Worm (Caenorhabditis elegans) whole organism, L4 larva: ENCODE measurements around the gene R05H5.4.

ENCODE experiments used
- R02D3.7 ChIP-seq: fragments of 150-350 bp; sonication (generic microtip); optimal IDR thresholded peaks from 3 replicates; lab custom pipeline; 2014; ENCODE audit warnings: missing biosample characterization, missing genetic modification characterization
- T20F7.1 ChIP-seq: fragments of 200-800 bp; sonication (Bioruptor generic); optimal IDR thresholded peaks from 2 replicates; lab custom pipeline; 2018; ENCODE audit warnings: mild to moderate bottlenecking, missing genetic modification characterization, missing compliant biosample characterization
- T26A8.4 ChIP-seq: fragments of 200-800 bp; sonication (Bioruptor generic); IDR thresholded peaks from 2 replicates; pipeline ENCODE4 v1.3.6; 2022; ENCODE audit warnings: missing genetic modification characterization, missing compliant biosample characterization
- Y105C5A.15 ChIP-seq: fragments of 200-800 bp; sonication (Bioruptor generic); IDR thresholded peaks from 2 replicates; pipeline ENCODE4 v1.3.6; 2022; ENCODE audit warnings: missing genetic modification characterization, missing compliant biosample characterization
- Y48G9A.11 ChIP-seq: fragments of 200-800 bp; sonication (Bioruptor generic); IDR thresholded peaks from 2 replicates; pipeline ENCODE4 v1.3.6; 2022; ENCODE audit warnings: missing genetic modification reagents, missing genetic modification characterization, missing compliant biosample characterization
- Y5F2A.4 ChIP-seq: fragments of 200-800 bp; sonication (Bioruptor generic); optimal IDR thresholded peaks from 2 replicates; lab custom pipeline; 2018; ENCODE audit warnings: mild to moderate bottlenecking, missing genetic modification characterization, missing compliant biosample characterization
- aha-1 ChIP-seq: fragments of 150-350 bp; peaks from one replicate; lab custom pipeline; 2014; ENCODE audit warnings: missing biosample characterization, missing genetic modification characterization
- arid-1 ChIP-seq: fragments of 200-800 bp; sonication (Bioruptor generic); conservative IDR thresholded peaks from 2 replicates; pipeline ENCODE4 v1.3.6; 2022; ENCODE audit warnings: missing genetic modification reagents, missing genetic modification characterization, missing compliant biosample characterization
- attf-4 ChIP-seq: sonication (generic microtip); optimal IDR thresholded peaks from 3 replicates; lab custom pipeline; 2017; ENCODE audit warnings: missing biosample characterization, missing genetic modification characterization
- ceh-20 ChIP-seq: fragments of 200-800 bp; sonication (Bioruptor generic); IDR thresholded peaks from 2 replicates; pipeline ENCODE4 v1.3.6; 2022; ENCODE audit warnings: missing genetic modification reagents, missing genetic modification characterization, missing compliant biosample characterization
- ceh-44 ChIP-seq: fragments of 200-800 bp; sonication (Bioruptor generic); IDR thresholded peaks from 2 replicates; pipeline ENCODE4 v1.3.6; 2022; ENCODE audit warnings: missing genetic modification reagents, missing genetic modification characterization, missing compliant biosample characterization
- ceh-62 ChIP-seq: sonication (generic microtip); optimal IDR thresholded peaks from 2 replicates; lab custom pipeline; 2017; ENCODE audit warnings: missing biosample characterization, missing genetic modification characterization
- cey-2 ChIP-seq: sonication (generic microtip); optimal IDR thresholded peaks from 3 replicates; lab custom pipeline; 2017; ENCODE audit warnings: missing genetic modification characterization, mild to moderate bottlenecking, missing compliant biosample characterization, antibody characterized with exemption, borderline replicate concordance; ENCODE audit not compliant: insufficient read depth
- ctbp-1 ChIP-seq: fragments of 200-800 bp; sonication (Bioruptor generic); IDR thresholded peaks from 2 replicates; pipeline ENCODE4 v1.3.6; 2022; ENCODE audit warnings: missing genetic modification reagents, missing genetic modification characterization, missing compliant biosample characterization
- daf-8 ChIP-seq: fragments of 200-800 bp; sonication (Bioruptor generic); IDR thresholded peaks from 2 replicates; pipeline ENCODE4 v1.3.6; 2022; ENCODE audit warnings: missing genetic modification characterization, missing compliant biosample characterization
- dmd-6 ChIP-seq: fragments of 200-800 bp; sonication (Bioruptor generic); IDR thresholded peaks from 2 replicates; pipeline ENCODE4 v1.3.6; 2022; ENCODE audit warnings: missing genetic modification reagents, missing genetic modification characterization, missing compliant biosample characterization
- dmd-8 ChIP-seq: fragments of 200-800 bp; sonication (Bioruptor generic); IDR thresholded peaks from 2 replicates; pipeline ENCODE4 v1.3.6; 2022; ENCODE audit warnings: missing genetic modification characterization, missing compliant biosample characterization
- duxl-1 ChIP-seq: sonication (generic microtip); optimal IDR thresholded peaks from 2 replicates; lab custom pipeline; 2016; ENCODE audit warnings: mild to moderate bottlenecking, missing genetic modification characterization, moderate library complexity, missing compliant biosample characterization; ENCODE audit not compliant: poor library complexity
- egl-27 ChIP-seq: sonication (generic microtip); optimal IDR thresholded peaks from 3 replicates; lab custom pipeline; 2017; ENCODE audit warnings: missing biosample characterization, missing genetic modification reagents, missing genetic modification characterization
- hlh-11 ChIP-seq: fragments of 200-800 bp; sonication (Bioruptor generic); optimal IDR thresholded peaks from 2 replicates; lab custom pipeline; 2018; ENCODE audit warnings: mild to moderate bottlenecking, missing genetic modification characterization, missing compliant biosample characterization
- hmg-1.1 ChIP-seq: fragments of 200-800 bp; sonication (Bioruptor generic); IDR thresholded peaks from 2 replicates; pipeline ENCODE4 v1.3.6; 2022; ENCODE audit warnings: missing genetic modification reagents, missing genetic modification characterization, missing compliant biosample characterization
- jun-1 ChIP-seq: fragments of 150-350 bp; optimal IDR thresholded peaks from 2 replicates; lab custom pipeline; 2014; ENCODE audit warnings: missing biosample characterization, missing genetic modification reagents, missing genetic modification characterization
- lin-15B ChIP-seq: fragments of 150-350 bp; sonication (generic microtip); optimal IDR thresholded peaks from 3 replicates; lab custom pipeline; 2014; ENCODE audit warnings: missing biosample characterization, missing genetic modification characterization
- lir-3 ChIP-seq: sonication (generic microtip); optimal IDR thresholded peaks from 2 replicates; lab custom pipeline; 2016; ENCODE audit warnings: mild to moderate bottlenecking, missing genetic modification characterization, missing compliant biosample characterization
- lsy-2 ChIP-seq, 2 experiments: fragments of 150-350 bp in 1 of 2; sonication (generic microtip) in 1 of 2; optimal IDR thresholded peaks; 2 replicates each; lab custom pipeline; 2014 to 2017; ENCODE audit warnings: missing biosample characterization in 2 of 2, missing genetic modification characterization in 2 of 2
- madf-5 ChIP-seq, 2 experiments: fragments of 200-800 bp; sonication (Bioruptor generic); IDR thresholded peaks; 2 replicates each; pipeline ENCODE4 v1.3.6; 2022; ENCODE audit warnings: missing compliant biosample characterization in 2 of 2, missing genetic modification characterization in 2 of 2
- madf-9 ChIP-seq: fragments of 200-800 bp; sonication (Bioruptor generic); conservative IDR thresholded peaks from 2 replicates; pipeline ENCODE4 v1.3.6; 2022; ENCODE audit warnings: missing genetic modification reagents, missing genetic modification characterization, missing compliant biosample characterization
- mdl-1 ChIP-seq, 2 experiments: fragments of 150-350 bp in 1 of 2; sonication (generic microtip) in 1 of 2; optimal IDR thresholded peaks; 2 replicates each; lab custom pipeline; 2014 to 2017; ENCODE audit warnings: missing biosample characterization in 2 of 2, missing genetic modification characterization in 2 of 2
- mdt-29 ChIP-seq: fragments of 200-800 bp; sonication (Bioruptor generic); IDR thresholded peaks from 2 replicates; pipeline ENCODE4 v1.3.6; 2022; ENCODE audit warnings: missing genetic modification reagents, missing genetic modification characterization, missing compliant biosample characterization
- mes-2 ChIP-seq: sonication (generic microtip); optimal IDR thresholded peaks from 2 replicates; lab custom pipeline; 2016; ENCODE audit warnings: missing genotype, mild to moderate bottlenecking, missing genetic modification characterization, missing compliant biosample characterization; ENCODE audit not compliant: poor library complexity, severe bottlenecking
- mxl-2 ChIP-seq: fragments of 200-800 bp; sonication (Bioruptor generic); conservative IDR thresholded peaks from 2 replicates; pipeline ENCODE4 v1.3.6; 2022; ENCODE audit warnings: missing genetic modification reagents, missing genetic modification characterization, missing compliant biosample characterization
- nhr-10 ChIP-seq: fragments of 150-350 bp; optimal IDR thresholded peaks from 2 replicates; lab custom pipeline; 2014; ENCODE audit warnings: missing biosample characterization, missing genetic modification characterization
- nhr-11 ChIP-seq: fragments of 150-350 bp; optimal IDR thresholded peaks from 2 replicates; lab custom pipeline; 2014; ENCODE audit warnings: missing biosample characterization, missing genetic modification characterization
- nhr-111 ChIP-seq: fragments of 200-800 bp; sonication (Bioruptor generic); optimal IDR thresholded peaks from 2 replicates; lab custom pipeline; 2018; ENCODE audit warnings: mild to moderate bottlenecking, missing genetic modification characterization, missing compliant biosample characterization
- nhr-28 ChIP-seq: fragments of 150-350 bp; optimal IDR thresholded peaks from 2 replicates; lab custom pipeline; 2014; ENCODE audit warnings: missing biosample characterization, missing genetic modification characterization
- nhr-48 ChIP-seq: sonication (generic microtip); optimal IDR thresholded peaks from 2 replicates; lab custom pipeline; 2016; ENCODE audit warnings: mild to moderate bottlenecking, missing genetic modification characterization, missing compliant biosample characterization
- nhr-6 ChIP-seq: fragments of 150-350 bp; optimal IDR thresholded peaks from 2 replicates; lab custom pipeline; 2014; ENCODE audit warnings: missing biosample characterization, missing genetic modification characterization
- nhr-76 ChIP-seq: fragments of 150-350 bp; optimal IDR thresholded peaks from 2 replicates; lab custom pipeline; 2014; ENCODE audit warnings: missing biosample characterization, missing genetic modification characterization
- nhr-77 ChIP-seq: fragments of 150-350 bp; optimal IDR thresholded peaks from 2 replicates; lab custom pipeline; 2014; ENCODE audit warnings: missing biosample characterization, missing genetic modification characterization
- pha-4 ChIP-seq, 2 experiments: fragments of 150-350 bp in 1 of 2; fragments of 200-800 bp in 1 of 2; sonication (Bioruptor generic) in 1 of 2; IDR thresholded peaks in 1 of 2; optimal IDR thresholded peaks in 1 of 2; 2 replicates each; pipeline versions ENCODE4 v1.3.6 to Lab custom; 2014 to 2022; ENCODE audit warnings: missing genetic modification characterization in 2 of 2, missing genetic modification reagents in 2 of 2, missing biosample characterization in 1 of 2, missing compliant biosample characterization in 1 of 2
- pqm-1 ChIP-seq: sonication (generic microtip); optimal IDR thresholded peaks from 2 replicates; lab custom pipeline; 2017; ENCODE audit warnings: missing biosample characterization, missing genetic modification characterization
- saeg-2 ChIP-seq: fragments of 200-800 bp; sonication (Bioruptor generic); IDR thresholded peaks from 2 replicates; pipeline ENCODE4 v1.3.6; 2022; ENCODE audit warnings: missing genetic modification reagents, missing genetic modification characterization, missing compliant biosample characterization
- set-16 ChIP-seq: fragments of 200-800 bp; sonication (Bioruptor generic); IDR thresholded peaks from 2 replicates; pipeline ENCODE4 v1.3.6; 2022; ENCODE audit warnings: missing genetic modification reagents, missing genetic modification characterization, missing compliant biosample characterization
- skn-1 ChIP-seq: fragments of 150-350 bp; optimal IDR thresholded peaks from 2 replicates; lab custom pipeline; 2014; ENCODE audit warnings: missing biosample characterization, missing genetic modification characterization
- spr-3 ChIP-seq: fragments of 200-800 bp; sonication (Bioruptor generic); optimal IDR thresholded peaks from 2 replicates; lab custom pipeline; 2018; ENCODE audit warnings: mild to moderate bottlenecking, missing genetic modification characterization, missing compliant biosample characterization
- zag-1 ChIP-seq: fragments of 150-350 bp; optimal IDR thresholded peaks from 2 replicates; lab custom pipeline; 2014; ENCODE audit warnings: missing biosample characterization, missing genetic modification characterization
- zfp-2 ChIP-seq: sonication (generic microtip); optimal IDR thresholded peaks from 2 replicates; lab custom pipeline; 2016; ENCODE audit warnings: mild to moderate bottlenecking, missing genetic modification characterization, missing compliant biosample characterization
- zfp-3 ChIP-seq: fragments of 200-800 bp; sonication (Bioruptor generic); conservative IDR thresholded peaks from 2 replicates; pipeline ENCODE4 v1.3.6; 2022; ENCODE audit warnings: missing genetic modification reagents, missing genetic modification characterization, missing compliant biosample characterization

Gene R05H5.4

DNA sequence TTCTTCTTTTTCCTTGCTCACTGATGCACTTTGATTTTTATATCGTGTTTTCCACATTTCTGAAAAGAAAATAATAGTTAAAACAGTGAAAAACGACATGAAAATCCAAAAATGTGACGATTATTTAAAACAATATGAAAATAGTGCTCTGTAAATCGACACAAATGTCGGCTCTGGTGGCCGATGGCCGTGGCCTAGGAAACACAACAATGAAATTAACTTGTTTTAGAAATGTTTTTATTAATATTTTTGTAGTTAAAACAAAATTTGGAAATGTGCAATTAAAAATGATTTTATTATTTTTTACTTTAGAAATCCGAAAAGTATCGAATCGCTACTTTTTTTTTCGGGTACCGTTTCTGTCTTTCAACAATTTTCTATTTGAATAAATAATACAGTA lies 953 bp upstream of the R05H5.4 start, which contains the start of gene arv-1 (continued):
- TF ChIP-seq Y5F2A.4 (GFP tag; lab: Kevin White, UChicago) (no peak), Y48G9A.11 (no peak), nhr-48 (tag; lab: Kevin White, UChicago) (peak; percentile 2), ceh-62 (tag; lab: Kevin White, UChicago) (no peak), Y105C5A.15 (GFP tag; lab: Robert Waterston, UW) (no peak), nhr-10 (tag; lab: Kevin White, UChicago) (no peak), arid-1 (no peak), nhr-11 (tag; lab: Kevin White, UChicago) (peak; percentile 52), mdt-29 (GFP tag; lab: Robert Waterston, UW) (no peak), jun-1 (tag; lab: Kevin White, UChicago) (no peak), nhr-111 (GFP tag; lab: Kevin White, UChicago) (no peak), mxl-2 (GFP tag; lab: Robert Waterston, UW) (no peak), daf-8 (no peak), pqm-1 (peak; percentile 7), skn-1 (tag; lab: Kevin White, UChicago) (no peak), mes-2 (tag; lab: Kevin White, UChicago) (peak; percentile 97), egl-27 (tag; lab: Kevin White, UChicago) (no peak), nhr-77 (tag; lab: Kevin White, UChicago) (peak; percentile 16), dmd-6 (GFP tag; lab: Robert Waterston, UW) (peak; percentile 30; the same call in 1 of the 2 replicates), saeg-2 (no peak), dmd-8 (no peak), T20F7.1 (GFP tag; lab: Kevin White, UChicago) (peak; percentile 74), cey-2 (tag; lab: Kevin White, UChicago) (no peak), nhr-76 (tag; lab: Kevin White, UChicago) (no peak), madf-5 (GFP tag; IDR thresholded peaks at IDR 0.05; lab: Robert Waterston, UW) (no peak), ceh-20 (GFP tag; lab: Robert Waterston, UW) (no peak), lin-15B (tag; lab: Kevin White, UChicago) (no peak), hlh-11 (tag; lab: Kevin White, UChicago) (no peak), zfp-3 (no peak), lsy-2 (tag; optimal IDR thresholded peaks at IDR 0.05; lab: Kevin White, UChicago) (peak in 1 of 2 experiments; percentile 91), hmg-1.1 (GFP tag; lab: Robert Waterston, UW) (no peak)

DNA sequence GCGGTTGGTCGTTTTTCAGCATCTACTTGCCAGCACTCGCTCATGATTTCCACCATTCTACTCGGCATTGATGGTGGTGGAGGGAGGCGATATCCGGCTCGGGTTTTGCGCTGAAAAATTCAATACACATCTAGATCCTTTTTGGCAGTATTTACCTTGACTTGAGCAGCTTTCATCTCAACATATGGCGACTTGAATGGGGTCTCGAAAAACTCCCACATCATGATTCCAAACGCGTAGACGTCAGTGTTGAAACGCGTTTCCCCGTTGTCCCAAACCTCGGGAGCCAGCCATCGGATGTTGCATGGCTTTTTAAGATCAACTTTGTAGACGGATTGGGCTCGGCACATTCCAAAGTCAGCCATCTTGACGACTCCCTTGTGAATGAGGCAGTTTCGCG lies 1.3 kb downstream of the R05H5.4 start:
- TF ChIP-seq aha-1 (tag; lab: Kevin White, UChicago) (peak; percentile 91), mdl-1 (tag; optimal IDR thresholded peaks at IDR 0.05; lab: Kevin White, UChicago) (no peak), nhr-10 (tag; lab: Kevin White, UChicago) (no peak), spr-3 (no peak)

DNA sequence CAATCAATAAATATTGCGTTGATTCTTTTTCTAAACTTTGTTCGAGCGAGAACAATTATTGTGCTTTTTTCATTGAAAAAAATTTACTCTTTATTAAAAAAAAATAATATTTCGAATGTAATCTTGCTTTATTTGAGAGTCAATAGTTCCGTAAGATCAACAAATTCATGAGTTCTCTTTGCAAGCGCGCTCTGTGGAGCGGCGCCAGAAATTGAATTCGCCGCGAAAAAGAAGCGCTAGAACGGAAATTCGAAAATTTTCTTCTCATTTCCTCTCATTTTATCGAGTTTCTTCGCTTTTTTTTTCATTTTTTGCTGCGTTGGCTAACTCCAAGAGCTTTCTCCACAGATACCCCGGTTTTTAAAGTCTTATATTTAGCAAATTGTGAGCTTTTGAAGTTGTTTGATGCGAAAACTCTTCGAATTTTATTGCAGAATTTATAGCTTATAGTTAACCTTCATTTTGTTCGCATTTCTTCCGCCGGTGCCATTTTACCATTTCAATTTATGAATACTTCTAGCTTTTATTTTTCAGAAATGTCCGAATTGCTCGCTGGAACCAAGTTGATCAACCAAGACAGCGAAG lies 2.6 kb downstream of the R05H5.4 start, which contains the start of gene R05H5.3:
R05H5.3 (plus strand) TSS at position 535 of the 585 bp plus-strand sequence.
- no peak for TF ChIP-seq T26A8.4 (GFP tag; lab: Robert Waterston, UW)
- no peak for TF ChIP-seq zag-1 (tag; lab: Kevin White, UChicago)
- TF ChIP-seq R02D3.7 (tag; lab: Kevin White, UChicago) = no peak
- TF ChIP-seq set-16 (GFP tag; lab: Robert Waterston, UW) = no peak
- no peak for TF ChIP-seq mdt-29 (GFP tag; lab: Robert Waterston, UW)
- TF ChIP-seq ctbp-1 (GFP tag; lab: Robert Waterston, UW) = no peak
- TF ChIP-seq madf-9 (GFP tag; lab: Robert Waterston, UW) = no peak
- no peak for TF ChIP-seq zfp-2 (tag; lab: Kevin White, UChicago)
- no peak for TF ChIP-seq nhr-10 (tag; lab: Kevin White, UChicago)
- TF ChIP-seq duxl-1 (tag; lab: Kevin White, UChicago) = no peak
- no peak for TF ChIP-seq pha-4 (GFP tag; IDR thresholded peaks at IDR 0.05; lab: Robert Waterston, UW)
- TF ChIP-seq pha-4 (tag; optimal IDR thresholded peaks at IDR 0.05; lab: Kevin White, UChicago) = no peak
- no peak for TF ChIP-seq attf-4 (tag; lab: Kevin White, UChicago)
- no peak for TF ChIP-seq Y5F2A.4 (GFP tag; lab: Kevin White, UChicago)
- peak; percentile 71 for TF ChIP-seq nhr-28 (tag; lab: Kevin White, UChicago)
- TF ChIP-seq saeg-2 = no peak
- peak; percentile 77 for TF ChIP-seq nhr-6 (tag; lab: Kevin White, UChicago)
- no peak for TF ChIP-seq jun-1 (tag; lab: Kevin White, UChicago)
- TF ChIP-seq dmd-6 (GFP tag; lab: Robert Waterston, UW) = no peak
- TF ChIP-seq ceh-44 (GFP tag; lab: Robert Waterston, UW) = peak; percentile 71; the same call in 1 of the 2 replicates
- no peak for TF ChIP-seq lir-3 (tag; lab: Kevin White, UChicago)
